Fruit fly (Drosophila melanogaster) whole organism, wandering third instar larva: Measurements from ENCODE around the gene CG31275.

ENCODE experiments used
- CG9705 ChIP-seq: fragments of 200-800 bp; sonication (Bioruptor generic); optimal IDR thresholded peaks from 2 replicates; lab custom pipeline; 2018; ENCODE audit warnings: missing biosample characterization, mild to moderate bottlenecking, missing genetic modification characterization
- CrebA ChIP-seq: fragments of 200-800 bp; sonication (Bioruptor generic); optimal IDR thresholded peaks from 2 replicates; lab custom pipeline; 2016; ENCODE audit warnings: missing biosample characterization, mild to moderate bottlenecking, missing genetic modification characterization, borderline replicate concordance
- HLH106 ChIP-seq: fragments of 200-800 bp; optimal IDR thresholded peaks from 3 replicates; lab custom pipeline; 2019; ENCODE audit warnings: missing biosample characterization, mild to moderate bottlenecking, missing genetic modification characterization, moderate library complexity
- Jra ChIP-seq: sonication (Bioruptor generic); optimal IDR thresholded peaks from 2 replicates; lab custom pipeline; 2016; ENCODE audit warnings: missing biosample characterization, missing genetic modification characterization
- Mio ChIP-seq: sonication (Bioruptor generic); optimal IDR thresholded peaks from 2 replicates; lab custom pipeline; 2016; ENCODE audit warnings: missing biosample characterization, missing genetic modification characterization
- OdsH ChIP-seq: fragments of 200-800 bp; sonication (Bioruptor generic); optimal IDR thresholded peaks from 2 replicates; lab custom pipeline; 2016; ENCODE audit warnings: missing biosample characterization, mild to moderate bottlenecking, missing genetic modification characterization
- brk ChIP-seq: fragments of 200-800 bp; sonication (Bioruptor generic); optimal IDR thresholded peaks from 2 replicates; lab custom pipeline; 2016; ENCODE audit warnings: missing biosample characterization, mild to moderate bottlenecking, missing genetic modification characterization
- dl ChIP-seq, 2 experiments: fragments of 175-275, 200-275 bp in 1 of 2; fragments of 200-275 bp in 1 of 2; sonication (Bioruptor generic); optimal IDR thresholded peaks; lab custom pipeline; 2018; ENCODE audit warnings: mild to moderate bottlenecking in 2 of 2, missing biosample characterization in 2 of 2, missing genetic modification characterization in 2 of 2, moderate library complexity in 2 of 2; ENCODE audit not compliant: partially characterized antibody in 2 of 2, insufficient read depth in 1 of 2
- psq ChIP-seq: fragments of 200-800 bp; sonication (Bioruptor generic); optimal IDR thresholded peaks from 3 replicates; lab custom pipeline; 2017; ENCODE audit warnings: missing biosample characterization, mild to moderate bottlenecking, missing genetic modification characterization, moderate library complexity
- rgr ChIP-seq: fragments of 200-800 bp; sonication (Bioruptor generic); optimal IDR thresholded peaks from 3 replicates; lab custom pipeline; 2016; ENCODE audit warnings: missing biosample characterization, mild to moderate bottlenecking, missing genetic modification characterization
- tai ChIP-seq: sonication (Bioruptor generic); optimal IDR thresholded peaks from 2 replicates; lab custom pipeline; 2016; ENCODE audit warnings: missing biosample characterization, missing genetic modification characterization
- usp ChIP-seq: fragments of >200 bp; optimal IDR thresholded peaks from 2 replicates; lab custom pipeline; 2017; ENCODE audit warnings: missing biosample characterization, missing genetic modification characterization

DNA sequence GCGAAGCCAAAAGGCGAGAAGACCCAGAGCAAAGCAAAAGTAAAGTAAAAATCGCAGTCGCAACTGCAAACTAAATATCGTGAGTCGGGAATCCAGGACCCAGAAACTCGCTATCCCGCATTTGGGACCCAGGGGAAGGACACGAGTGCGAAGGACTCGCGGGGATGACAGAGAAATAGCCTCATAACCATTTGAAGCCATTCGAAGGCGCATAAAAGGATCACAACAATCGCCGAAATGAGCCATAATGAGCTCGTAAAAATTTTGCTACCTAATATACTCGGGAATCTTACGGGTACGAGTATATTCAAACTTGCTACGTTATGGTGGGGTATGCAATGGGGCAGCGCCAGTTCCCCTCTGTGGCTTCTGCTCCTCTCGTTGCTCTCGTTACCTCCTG, 15.3 kb downstream of the CG31275 start:
- TF ChIP-seq HLH106 (no peak), psq (GFP tag; lab: Kevin White, UChicago) (no peak), brk (no peak), CG9705 (GFP tag; lab: Kevin White, UChicago) (no peak), OdsH (GFP tag; lab: Kevin White, UChicago) (no peak), Mio (no peak), dl (GFP tag; optimal IDR thresholded peaks at IDR 0.05; lab: Kevin White, UChicago; ENCODE audit: insufficient read depth in 1 of 2, partially characterized antibody in 2 of 2) (no peak), rgr (no peak), Jra (GFP tag; lab: Kevin White, UChicago) (no peak), usp (no peak), tai (GFP tag; lab: Kevin White, UChicago) (no peak), CrebA (GFP tag; lab: Kevin White, UChicago) (no peak)
